Worm (Caenorhabditis elegans): Measurements from ENCODE around the gene T26E4.18.
"Not testable (repeated sequence)": the region's sequence is repeated elsewhere in the genome, so short reads cannot be mapped to it uniquely, and the experiment has no call there.

T26E4.18 gene

ce11 chrV:15821398-15821797 lies 17.8 kb upstream of the T26E4.18 start, which contains the start of gene srbc-49:
Gene srbc-49, plus strand, starts transcription at chrV:15821698.
- no peak for TF ChIP-seq hnd-1 (tag; optimal IDR thresholded peaks at IDR 0.05)
- no peak for TF ChIP-seq ceh-36 (tag; optimal IDR thresholded peaks at IDR 0.05)
- no peak for TF ChIP-seq tra-4 (tag; optimal IDR thresholded peaks at IDR 0.05)
- no peak for TF ChIP-seq ets-7 (tag; optimal IDR thresholded peaks at IDR 0.05)
- TF ChIP-seq flt-1 (GFP tag; IDR thresholded peaks at IDR 0.05) = no peak
- TF ChIP-seq tbx-11 (GFP tag; IDR thresholded peaks at IDR 0.05) = no peak
- TF ChIP-seq ama-1 (optimal IDR thresholded peaks at IDR 0.05) = no peak
- no peak for TF ChIP-seq hmbx-1 (tag; optimal IDR thresholded peaks at IDR 0.05)
- no peak for TF ChIP-seq pes-1 (GFP tag; IDR thresholded peaks at IDR 0.05)
- no peak for TF ChIP-seq B0310.2 (tag; optimal IDR thresholded peaks at IDR 0.05)
- no peak for TF ChIP-seq sea-1 (GFP tag; conservative IDR thresholded peaks at IDR 0.05)
- TF ChIP-seq aly-1 (tag; optimal IDR thresholded peaks at IDR 0.05) = no peak
- TF ChIP-seq ceh-13 (GFP tag; optimal IDR thresholded peaks at IDR 0.05) = no peak

ce11 chrV:15819983-15820382 lies 16.3 kb upstream of the T26E4.18 start, which contains the start of gene srbc-48:
Gene srbc-48, plus strand, starts transcription at chrV:15820283.
- no peak for TF ChIP-seq ceh-36 (tag; optimal IDR thresholded peaks at IDR 0.05)
- TF ChIP-seq tra-4 (tag; optimal IDR thresholded peaks at IDR 0.05) = no peak
- TF ChIP-seq scrt-1 (GFP tag; IDR thresholded peaks at IDR 0.05) = no peak
- no peak for TF ChIP-seq hnd-1 (tag; optimal IDR thresholded peaks at IDR 0.05)
- no peak for TF ChIP-seq ama-1 (optimal IDR thresholded peaks at IDR 0.05)
- TF ChIP-seq tbx-37 (GFP tag; conservative IDR thresholded peaks at IDR 0.05) = no peak
- TF ChIP-seq pes-1 (GFP tag; IDR thresholded peaks at IDR 0.05) = no peak
- TF ChIP-seq F13C5.2 (tag; optimal IDR thresholded peaks at IDR 0.05) = no peak
- TF ChIP-seq hmbx-1 (tag; optimal IDR thresholded peaks at IDR 0.05) = no peak
- TF ChIP-seq ceh-13 (GFP tag; optimal IDR thresholded peaks at IDR 0.05) = no peak
- TF ChIP-seq aly-1 (tag; optimal IDR thresholded peaks at IDR 0.05) = no peak
- TF ChIP-seq ets-7 (tag; optimal IDR thresholded peaks at IDR 0.05) = no peak

ce11 chrV:15817746-15818145 lies 14.1 kb upstream of the T26E4.18 start, which contains the start of gene abf-3:
Gene abf-3, minus strand, starts transcription at chrV:15817846.
- TF ChIP-seq hmg-4 (GFP tag; optimal IDR thresholded peaks at IDR 0.05) (no peak), hmbx-1 (tag; optimal IDR thresholded peaks at IDR 0.05) (no peak), ets-7 (tag; optimal IDR thresholded peaks at IDR 0.05) (no peak), tbx-37 (GFP tag; conservative IDR thresholded peaks at IDR 0.05) (no peak), hnd-1 (tag; optimal IDR thresholded peaks at IDR 0.05) (no peak), ama-1 (optimal IDR thresholded peaks at IDR 0.05) (no peak), ceh-36 (tag; optimal IDR thresholded peaks at IDR 0.05) (no peak), F13C5.2 (tag; optimal IDR thresholded peaks at IDR 0.05) (no peak), scrt-1 (GFP tag; IDR thresholded peaks at IDR 0.05) (no peak), aly-1 (tag; optimal IDR thresholded peaks at IDR 0.05) (no peak), flt-1 (GFP tag; IDR thresholded peaks at IDR 0.05) (no peak), B0310.2 (tag; optimal IDR thresholded peaks at IDR 0.05) (no peak), ceh-13 (GFP tag; optimal IDR thresholded peaks at IDR 0.05) (no peak), pes-1 (GFP tag; IDR thresholded peaks at IDR 0.05) (no peak), tbx-11 (GFP tag; IDR thresholded peaks at IDR 0.05) (no peak)

- TF ChIP-seq sea-1 (GFP tag; conservative IDR thresholded peaks at IDR 0.05) (no peak), flt-1 (GFP tag; IDR thresholded peaks at IDR 0.05) (no peak), pes-1 (GFP tag; IDR thresholded peaks at IDR 0.05) (no peak), ceh-36 (tag; optimal IDR thresholded peaks at IDR 0.05) (no peak), scrt-1 (GFP tag; IDR thresholded peaks at IDR 0.05) (no peak), tbx-37 (GFP tag; conservative IDR thresholded peaks at IDR 0.05) (no peak)
Observed at ce11 chrV:15815962-15816432, 12.3 kb upstream of the T26E4.18 start, which contains the start of the genes fbxa-69 and F54B8.4. Gene fbxa-69, minus strand, starts transcription at chrV:15815971. Gene F54B8.4, plus strand, starts transcription at chrV:15816382.

- TF ChIP-seq ama-1 (optimal IDR thresholded peaks at IDR 0.05); pes-1 (GFP tag; IDR thresholded peaks at IDR 0.05); ceh-13 (GFP tag; optimal IDR thresholded peaks at IDR 0.05): not testable (repeated sequence)
Observed at ce11 chrV:15811982-15812381, 8.3 kb upstream of the T26E4.18 start, which contains the start of gene nhr-282. Gene nhr-282, plus strand, starts transcription at chrV:15812282.

- TF ChIP-seq tbx-37 (GFP tag; conservative IDR thresholded peaks at IDR 0.05) (no peak), ama-1 (optimal IDR thresholded peaks at IDR 0.05) (no peak), B0310.2 (tag; optimal IDR thresholded peaks at IDR 0.05) (no peak), ets-7 (tag; optimal IDR thresholded peaks at IDR 0.05) (no peak), hmg-4 (GFP tag; optimal IDR thresholded peaks at IDR 0.05) (no peak), pes-1 (GFP tag; IDR thresholded peaks at IDR 0.05) (no peak), scrt-1 (GFP tag; IDR thresholded peaks at IDR 0.05) (no peak), ceh-13 (GFP tag; optimal IDR thresholded peaks at IDR 0.05) (no peak), flt-1 (GFP tag; IDR thresholded peaks at IDR 0.05) (no peak), tbx-11 (GFP tag; IDR thresholded peaks at IDR 0.05) (no peak), F13C5.2 (tag; optimal IDR thresholded peaks at IDR 0.05) (no peak), tra-4 (tag; optimal IDR thresholded peaks at IDR 0.05) (no peak), hnd-1 (tag; optimal IDR thresholded peaks at IDR 0.05) (no peak), hmbx-1 (tag; optimal IDR thresholded peaks at IDR 0.05) (no peak), sea-1 (GFP tag; conservative IDR thresholded peaks at IDR 0.05) (no peak)
Observed at ce11 chrV:15810446-15810845, 6.8 kb upstream of the T26E4.18 start, which contains the start of gene F54B8.1. Gene F54B8.1, plus strand, starts transcription at chrV:15810746.

- TF ChIP-seq flt-1 (GFP tag; IDR thresholded peaks at IDR 0.05) = no peak
- no peak for TF ChIP-seq aly-1 (tag; optimal IDR thresholded peaks at IDR 0.05)
- no peak for TF ChIP-seq scrt-1 (GFP tag; IDR thresholded peaks at IDR 0.05)
- TF ChIP-seq tbx-37 (GFP tag; conservative IDR thresholded peaks at IDR 0.05) = no peak
- no peak for TF ChIP-seq hnd-1 (tag; optimal IDR thresholded peaks at IDR 0.05)
- TF ChIP-seq ama-1 (optimal IDR thresholded peaks at IDR 0.05) = no peak
- no peak for TF ChIP-seq ets-7 (tag; optimal IDR thresholded peaks at IDR 0.05)
- TF ChIP-seq pes-1 (GFP tag; IDR thresholded peaks at IDR 0.05) = no peak
- no peak for TF ChIP-seq ceh-13 (GFP tag; optimal IDR thresholded peaks at IDR 0.05)
- TF ChIP-seq hmbx-1 (tag; optimal IDR thresholded peaks at IDR 0.05) = no peak
- TF ChIP-seq B0310.2 (tag; optimal IDR thresholded peaks at IDR 0.05) = no peak
- TF ChIP-seq tra-4 (tag; optimal IDR thresholded peaks at IDR 0.05) = no peak
- no peak for TF ChIP-seq hmg-4 (GFP tag; optimal IDR thresholded peaks at IDR 0.05)
- no peak for TF ChIP-seq ceh-36 (tag; optimal IDR thresholded peaks at IDR 0.05)
- TF ChIP-seq F13C5.2 (tag; optimal IDR thresholded peaks at IDR 0.05) = no peak
- no peak for TF ChIP-seq tbx-11 (GFP tag; IDR thresholded peaks at IDR 0.05)
- no peak for TF ChIP-seq sea-1 (GFP tag; conservative IDR thresholded peaks at IDR 0.05)
Observed at ce11 chrV:15809543-15809942, 5.9 kb upstream of the T26E4.18 start, which contains the start of gene srsx-36. Gene srsx-36, minus strand, starts transcription at chrV:15809643.
